Worm (Caenorhabditis elegans): Measurements from ENCODE around the gene dhhc-5.

DNA sequence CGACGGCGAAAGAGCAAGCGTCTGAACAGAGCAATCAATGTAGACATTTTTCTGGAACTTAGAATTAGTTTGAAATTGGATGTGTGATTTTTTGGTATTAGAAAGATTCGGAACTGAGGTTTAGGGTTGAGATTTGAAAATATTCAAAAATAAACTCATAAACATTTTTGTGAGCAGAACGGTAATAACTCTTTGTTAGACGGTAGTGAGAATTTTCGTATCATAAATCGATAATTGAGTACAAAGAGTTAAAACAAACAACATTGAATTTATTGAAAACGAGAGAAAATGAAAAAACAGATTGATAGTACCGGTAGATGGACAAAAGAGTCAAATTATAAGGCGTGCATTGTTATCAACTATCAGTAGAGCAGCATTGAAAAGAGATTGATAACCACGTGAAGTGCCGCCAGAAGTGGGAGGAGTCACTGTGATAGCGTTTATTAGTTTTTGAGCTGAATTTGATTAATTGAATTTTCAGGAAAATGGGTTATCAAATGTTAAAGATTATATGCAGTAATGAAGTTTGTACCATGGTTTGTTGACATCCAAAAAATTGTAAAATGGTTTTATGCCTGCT, 29.4 kb downstream of the dhhc-5 start, which contains the start of gene F28F5.6:
- TF ChIP-seq Y5F2A.4 (GFP tag; optimal IDR thresholded peaks at IDR 0.05) (no peak), egl-43 (GFP tag; IDR thresholded peaks at IDR 0.05) (no peak), egl-27 (tag; optimal IDR thresholded peaks at IDR 0.05) (no peak), ceh-62 (tag; optimal IDR thresholded peaks at IDR 0.05) (no peak)
